Fruit fly (Drosophila melanogaster) whole organism, wandering third instar larva: ENCODE measurements around the gene Mps1.

Experiments used
- Abd-B ChIP-seq: fragments of >200 bp; optimal IDR thresholded peaks from 2 replicates; lab custom pipeline; 2017; ENCODE audit warnings: missing biosample characterization, missing genetic modification characterization
- CG32264 ChIP-seq: fragments of 200-800 bp; sonication (Bioruptor generic); optimal IDR thresholded peaks from 2 replicates; lab custom pipeline; 2016; ENCODE audit warnings: missing biosample characterization, missing genetic modification characterization
- Rel ChIP-seq, 2 experiments: fragments of 200-800 bp; sonication (Bioruptor generic) in 1 of 2; optimal IDR thresholded peaks; 2 replicates in 1 of 2; 3 replicates in 1 of 2; lab custom pipeline; 2016 to 2019; ENCODE audit warnings: mild to moderate bottlenecking in 2 of 2, missing biosample characterization in 2 of 2, missing genetic modification characterization in 2 of 2, moderate library complexity in 1 of 2
- Sp1 ChIP-seq: fragments of 200-800 bp; sonication (Bioruptor generic); optimal IDR thresholded peaks from 3 replicates; lab custom pipeline; 2019; ENCODE audit warnings: missing biosample characterization, mild to moderate bottlenecking, missing genetic modification characterization, moderate library complexity
- h ChIP-seq: fragments of 200-800 bp; sonication (Bioruptor generic); optimal IDR thresholded peaks from 3 replicates; lab custom pipeline; 2016; ENCODE audit warnings: missing biosample characterization, mild to moderate bottlenecking, missing genetic modification characterization

dm6 chr3R:17680268-17680638 lies 9.2 kb downstream of the Mps1 start:
- no peak for TF ChIP-seq Rel (GFP tag; optimal IDR thresholded peaks at IDR 0.05; lab: Kevin White, UChicago)
- TF ChIP-seq Rel (tag; optimal IDR thresholded peaks at IDR 0.05; lab: Kevin White, UChicago) = peak; percentile 45
- TF ChIP-seq Sp1 = no peak
- TF ChIP-seq Abd-B (GFP tag; lab: Kevin White, UChicago) = no peak
- no peak for TF ChIP-seq h (GFP tag; lab: Kevin White, UChicago)
- no peak for TF ChIP-seq CG32264 (GFP tag; lab: Kevin White, UChicago)
